Fruit fly (Drosophila melanogaster) whole organism, embryonic: ENCODE results near the gene CG43630.

Experiments used
- Bgb ChIP-seq: fragments of 200-800 bp; sonication (Bioruptor generic); IDR thresholded peaks from 2 replicates; pipeline ENCODE4 v1.3.6; 2022; ENCODE audit warnings: missing biosample characterization, missing genetic modification characterization; ENCODE audit not compliant: partially characterized antibody
- CG12769 ChIP-seq: fragments of 200-800 bp; sonication (Bioruptor generic); optimal IDR thresholded peaks from 2 replicates; lab custom pipeline; 2019; ENCODE audit warnings: missing biosample characterization, mild to moderate bottlenecking, missing genetic modification characterization, moderate library complexity
- CG4404 ChIP-seq: fragments of 200-800 bp; sonication (Bioruptor generic); IDR thresholded peaks from 2 replicates; pipeline ENCODE4 v1.3.6; 2022; ENCODE audit warnings: missing biosample characterization, missing genetic modification characterization
- CG8478 ChIP-seq: fragments of >200 bp; optimal IDR thresholded peaks from 2 replicates; lab custom pipeline; 2018
- CG8944 ChIP-seq: fragments of 200-800 bp; sonication (Bioruptor generic); optimal IDR thresholded peaks from 3 replicates; lab custom pipeline; 2016; ENCODE audit warnings: missing biosample characterization, missing genetic modification characterization
- Fer3 ChIP-seq: fragments of 200-800 bp; sonication (Bioruptor generic); optimal IDR thresholded peaks from 2 replicates; lab custom pipeline; 2018; ENCODE audit warnings: missing biosample characterization, mild to moderate bottlenecking, missing genetic modification characterization, moderate library complexity
- PHDP ChIP-seq: fragments of 200-800 bp; sonication (Bioruptor generic); optimal IDR thresholded peaks from 3 replicates; lab custom pipeline; 2018; ENCODE audit warnings: missing biosample characterization, mild to moderate bottlenecking, missing genetic modification characterization, moderate library complexity
- Ssrp ChIP-seq: fragments of 200-800 bp; sonication (Bioruptor generic); optimal IDR thresholded peaks from 2 replicates; lab custom pipeline; 2018; ENCODE audit warnings: missing biosample characterization, mild to moderate bottlenecking, missing genetic modification characterization, moderate library complexity
- esg ChIP-seq: fragments of 200-800 bp; sonication (Bioruptor generic); conservative IDR thresholded peaks from 2 replicates; pipeline ENCODE4 v1.3.6; 2022; ENCODE audit warnings: missing biosample characterization, missing genetic modification characterization
- nerfin-2 ChIP-seq: fragments of 200-800 bp; sonication (Bioruptor generic); IDR thresholded peaks from 2 replicates; pipeline ENCODE4 v1.3.6; 2022; ENCODE audit warnings: missing biosample characterization, missing genetic modification characterization; ENCODE audit not compliant: partially characterized antibody
- zen2 ChIP-seq: fragments of 200-800 bp; sonication (Bioruptor generic); IDR thresholded peaks from 3 replicates; pipeline ENCODE4 v1.3.6; 2022; ENCODE audit warnings: missing biosample characterization, missing genetic modification characterization; ENCODE audit not compliant: partially characterized antibody
- zf30C ChIP-seq: fragments of 200-800 bp; sonication (Bioruptor generic); optimal IDR thresholded peaks from 3 replicates; lab custom pipeline; 2018; ENCODE audit warnings: missing biosample characterization, mild to moderate bottlenecking, missing genetic modification characterization

DNA sequence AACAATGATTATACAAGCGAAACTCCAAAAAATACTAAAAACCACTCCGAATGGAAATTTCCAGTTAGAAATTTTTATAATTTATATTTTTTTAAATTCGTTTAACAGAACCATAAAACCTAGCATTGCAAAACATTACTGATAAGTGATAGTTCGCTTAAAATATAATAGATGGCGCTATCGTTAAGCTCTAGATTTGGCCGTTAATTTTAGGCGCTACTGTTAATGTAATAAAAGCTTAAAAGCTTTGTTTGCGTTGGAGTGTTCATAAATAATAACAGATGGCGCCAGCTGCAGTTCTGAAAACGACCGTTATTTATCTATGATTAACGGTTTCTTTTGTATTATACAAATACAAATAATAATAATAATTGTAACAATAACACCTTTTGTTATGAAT lies 47.7 kb upstream of the CG43630 start:
- TF ChIP-seq Ssrp (no peak), zf30C (GFP tag; lab: Kevin White, UChicago) (no peak), PHDP (tag; lab: Kevin White, UChicago) (peak; percentile 23), esg (no peak), Bgb (GFP tag; lab: Robert Waterston, UW) (no peak), nerfin-2 (GFP tag; lab: Robert Waterston, UW) (no peak), zen2 (no peak), Fer3 (tag; lab: Kevin White, UChicago) (no peak), CG12769 (tag; lab: Kevin White, UChicago) (no peak), CG4404 (no peak), CG8478 (lab: Kevin White, UChicago) (no peak), CG8944 (no peak)
